Worm (Caenorhabditis elegans) whole organism, L4/young adult: ENCODE data around the gene Y67D8C.2.

Source experiments
- W03F9.2 ChIP-seq: fragments of 150-350 bp; optimal IDR thresholded peaks from 2 replicates; lab custom pipeline; 2014; ENCODE audit warnings: missing biosample characterization, missing genetic modification characterization
- dao-5 ChIP-seq: sonication (generic microtip); optimal IDR thresholded peaks from 2 replicates; lab custom pipeline; 2016; ENCODE audit warnings: missing genotype, missing genetic modification characterization, moderate library complexity, missing compliant biosample characterization
- him-1 ChIP-seq: sonication (generic microtip); optimal IDR thresholded peaks from 2 replicates; lab custom pipeline; 2016; ENCODE audit warnings: missing genotype, missing genetic modification reagents, missing genetic modification characterization, missing compliant biosample characterization

The Y67D8C.2 gene

ce11 chrIV:3071997-3072396 lies at the start of gene Y67D8C.2:
Gene Y67D8C.2, plus strand, starts transcription at chrIV:3072297.
- no peak for TF ChIP-seq him-1 (tag; lab: Kevin White, UChicago)
- TF ChIP-seq dao-5 (tag; lab: Kevin White, UChicago) = no peak
- no peak for TF ChIP-seq W03F9.2

- no peak for TF ChIP-seq W03F9.2
- TF ChIP-seq dao-5 (tag; lab: Kevin White, UChicago) = no peak
- no peak for TF ChIP-seq him-1 (tag; lab: Kevin White, UChicago)
These were observed 46.1 kb upstream of the Y67D8C.2 start for ce11 chrIV:3025874-3026609.

DNA sequence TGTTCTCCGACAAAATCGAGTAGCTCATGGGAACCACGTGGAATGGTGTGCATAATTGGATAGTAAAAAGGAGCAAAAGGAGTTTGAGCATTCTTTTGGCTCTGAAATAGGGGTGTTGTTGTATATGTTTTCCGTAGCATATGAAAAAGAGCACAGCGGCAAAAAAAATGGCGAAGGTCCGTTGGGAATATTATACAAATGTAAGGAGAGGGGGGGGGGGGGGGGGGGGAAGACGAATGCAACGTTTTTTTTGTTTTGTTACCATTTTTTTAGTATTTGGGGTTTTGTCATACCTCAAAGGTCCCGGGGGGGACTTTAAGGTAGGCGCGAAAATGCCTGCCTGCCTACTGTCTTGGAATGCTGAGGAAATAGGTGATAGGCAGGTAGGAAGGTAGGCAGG lies 43.3 kb upstream of the Y67D8C.2 start, which contains the start of gene ndnf-1:
Gene ndnf-1, minus strand, starts transcription at position 101 of the 400 bp plus-strand sequence.
- TF ChIP-seq W03F9.2 (no peak), him-1 (tag; lab: Kevin White, UChicago) (no peak), dao-5 (tag; lab: Kevin White, UChicago) (no peak)

DNA sequence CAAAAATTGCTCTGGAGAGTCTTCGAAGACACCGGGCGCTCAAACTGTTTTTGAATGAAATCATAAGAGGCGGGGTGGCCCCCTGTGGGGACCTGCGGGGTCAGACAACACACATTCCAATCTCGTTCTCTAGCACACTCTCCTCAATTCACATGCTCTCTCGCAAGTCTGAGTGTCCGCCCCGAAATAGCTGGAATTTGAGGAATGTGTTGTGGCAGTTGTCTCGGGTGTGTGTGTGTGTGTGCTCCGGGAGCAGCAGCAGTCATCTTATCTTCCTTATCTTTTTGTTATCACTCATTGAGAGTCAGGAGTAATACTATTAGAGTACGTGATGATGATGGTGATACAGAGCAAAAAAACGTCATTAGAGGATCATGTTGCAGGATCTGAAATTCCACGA lies 42.2 kb upstream of the Y67D8C.2 start:
- TF ChIP-seq W03F9.2 = no peak
- no peak for TF ChIP-seq him-1 (tag; lab: Kevin White, UChicago)
- TF ChIP-seq dao-5 (tag; lab: Kevin White, UChicago) = no peak

DNA sequence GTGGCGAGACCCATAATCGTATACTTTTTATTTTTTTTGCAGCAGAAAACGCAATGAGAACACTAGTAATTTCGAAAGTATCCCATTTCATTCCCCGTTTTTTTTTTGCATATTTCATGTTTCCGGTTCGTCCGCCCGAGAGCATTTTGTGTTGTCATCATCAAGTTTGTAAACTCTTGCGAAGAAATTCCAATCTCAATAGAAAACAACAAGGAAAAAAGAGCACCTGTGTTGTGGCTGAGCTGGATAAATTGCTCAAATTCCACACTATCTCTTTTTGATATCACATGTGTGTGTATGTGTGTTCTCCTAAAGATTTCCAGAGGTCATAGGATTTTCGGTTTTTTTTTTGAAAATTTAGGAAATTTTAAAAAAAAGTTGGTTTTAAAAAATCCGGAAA lies 40.1 kb upstream of the Y67D8C.2 start:
- TF ChIP-seq W03F9.2 (no peak), dao-5 (tag; lab: Kevin White, UChicago) (no peak), him-1 (tag; lab: Kevin White, UChicago) (no peak)

DNA sequence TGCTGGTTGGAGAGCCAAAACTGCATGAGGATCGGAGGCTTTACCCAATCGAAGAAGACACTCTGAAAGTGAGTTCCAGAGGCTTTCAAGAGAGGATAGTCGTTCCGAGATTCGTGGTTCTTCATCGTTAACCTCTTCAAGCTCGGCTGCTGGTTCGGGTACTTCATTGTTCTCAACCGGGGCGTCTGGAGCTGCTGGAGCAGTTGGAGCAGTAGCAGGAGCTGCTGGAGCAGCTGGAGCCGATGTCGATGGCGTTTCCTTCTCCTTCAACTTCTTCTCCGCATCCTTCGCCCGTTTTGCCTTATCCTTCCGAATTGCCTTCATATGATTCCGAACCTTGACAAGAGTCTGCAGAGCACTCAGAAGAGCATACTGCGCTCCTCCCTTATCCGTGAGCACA lies 36.7 kb upstream of the Y67D8C.2 start:
- TF ChIP-seq W03F9.2 = no peak
- TF ChIP-seq him-1 (tag; lab: Kevin White, UChicago) = no peak
- no peak for TF ChIP-seq dao-5 (tag; lab: Kevin White, UChicago)

DNA sequence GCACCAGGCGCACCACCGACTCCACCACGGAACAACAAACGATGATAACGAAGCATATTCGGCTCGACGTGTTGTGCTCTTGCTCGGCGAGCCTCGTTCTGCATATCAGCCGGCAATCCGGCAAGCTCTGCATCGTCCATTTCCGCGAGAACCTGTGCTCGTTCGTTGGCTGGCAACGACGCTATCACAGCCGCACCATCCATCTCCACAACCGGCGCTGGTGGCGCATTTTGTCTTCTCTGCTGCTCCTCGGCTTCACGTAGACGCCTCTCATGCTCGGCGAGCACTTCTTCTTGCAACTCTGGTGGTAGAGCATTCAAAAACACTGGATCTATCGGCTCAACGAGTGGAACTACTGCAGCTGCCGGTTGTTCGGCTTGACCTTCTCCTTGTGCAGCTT lies 34.2 kb upstream of the Y67D8C.2 start:
- no peak for TF ChIP-seq dao-5 (tag; lab: Kevin White, UChicago)
- no peak for TF ChIP-seq him-1 (tag; lab: Kevin White, UChicago)
- TF ChIP-seq W03F9.2 = no peak

DNA sequence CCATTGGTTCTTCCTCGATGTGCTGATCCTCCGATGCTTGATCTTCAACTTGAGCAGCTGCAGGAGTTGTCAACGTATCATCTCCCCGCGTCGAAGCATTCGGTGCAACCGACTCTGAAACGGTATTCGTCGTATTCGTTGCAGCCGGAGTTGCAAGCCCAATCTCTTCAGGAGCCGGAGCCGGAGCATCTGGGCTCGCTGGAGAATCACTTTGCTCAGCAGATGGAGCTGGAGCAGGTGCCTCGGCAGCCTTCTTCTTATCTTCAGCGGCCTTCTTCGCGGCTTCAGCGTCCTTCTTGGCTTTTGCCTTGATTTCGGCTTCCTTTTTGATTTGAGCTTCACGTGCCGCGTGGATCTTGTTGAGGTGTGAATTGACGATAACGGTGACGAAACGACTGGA lies 33.4 kb upstream of the Y67D8C.2 start:
- TF ChIP-seq dao-5 (tag; lab: Kevin White, UChicago) = no peak
- TF ChIP-seq him-1 (tag; lab: Kevin White, UChicago) = no peak
- TF ChIP-seq W03F9.2 = no peak

DNA sequence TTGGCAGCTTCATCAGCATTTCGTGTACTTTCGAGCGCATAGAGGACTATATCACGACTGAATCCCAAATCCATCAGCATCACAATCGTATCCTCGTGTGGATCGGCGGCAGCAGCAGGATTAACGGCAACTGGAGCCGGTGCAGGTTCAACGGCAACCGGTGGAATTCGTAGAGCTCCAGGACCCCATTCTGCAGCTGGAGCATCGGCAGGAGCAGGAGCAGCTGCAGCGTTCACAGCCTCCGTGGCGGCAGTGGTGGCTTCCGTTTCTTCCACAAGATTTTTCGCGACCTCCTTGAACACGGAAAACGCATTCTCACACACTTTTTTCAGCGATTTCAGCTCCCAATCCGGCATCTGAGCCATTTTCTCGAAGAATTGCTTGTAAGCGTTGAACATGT lies 27.9 kb upstream of the Y67D8C.2 start:
- no peak for TF ChIP-seq W03F9.2
- no peak for TF ChIP-seq him-1 (tag; lab: Kevin White, UChicago)
- no peak for TF ChIP-seq dao-5 (tag; lab: Kevin White, UChicago)

ce11 chrIV:3046009-3046408 lies 26.1 kb upstream of the Y67D8C.2 start:
- TF ChIP-seq dao-5 (tag; lab: Kevin White, UChicago) (no peak), him-1 (tag; lab: Kevin White, UChicago) (no peak), W03F9.2 (no peak)

- TF ChIP-seq him-1 (tag; lab: Kevin White, UChicago) = no peak
- no peak for TF ChIP-seq W03F9.2
- no peak for TF ChIP-seq dao-5 (tag; lab: Kevin White, UChicago)
These were observed 25.2 kb upstream of the Y67D8C.2 start for ce11 chrIV:3046889-3047288.

DNA sequence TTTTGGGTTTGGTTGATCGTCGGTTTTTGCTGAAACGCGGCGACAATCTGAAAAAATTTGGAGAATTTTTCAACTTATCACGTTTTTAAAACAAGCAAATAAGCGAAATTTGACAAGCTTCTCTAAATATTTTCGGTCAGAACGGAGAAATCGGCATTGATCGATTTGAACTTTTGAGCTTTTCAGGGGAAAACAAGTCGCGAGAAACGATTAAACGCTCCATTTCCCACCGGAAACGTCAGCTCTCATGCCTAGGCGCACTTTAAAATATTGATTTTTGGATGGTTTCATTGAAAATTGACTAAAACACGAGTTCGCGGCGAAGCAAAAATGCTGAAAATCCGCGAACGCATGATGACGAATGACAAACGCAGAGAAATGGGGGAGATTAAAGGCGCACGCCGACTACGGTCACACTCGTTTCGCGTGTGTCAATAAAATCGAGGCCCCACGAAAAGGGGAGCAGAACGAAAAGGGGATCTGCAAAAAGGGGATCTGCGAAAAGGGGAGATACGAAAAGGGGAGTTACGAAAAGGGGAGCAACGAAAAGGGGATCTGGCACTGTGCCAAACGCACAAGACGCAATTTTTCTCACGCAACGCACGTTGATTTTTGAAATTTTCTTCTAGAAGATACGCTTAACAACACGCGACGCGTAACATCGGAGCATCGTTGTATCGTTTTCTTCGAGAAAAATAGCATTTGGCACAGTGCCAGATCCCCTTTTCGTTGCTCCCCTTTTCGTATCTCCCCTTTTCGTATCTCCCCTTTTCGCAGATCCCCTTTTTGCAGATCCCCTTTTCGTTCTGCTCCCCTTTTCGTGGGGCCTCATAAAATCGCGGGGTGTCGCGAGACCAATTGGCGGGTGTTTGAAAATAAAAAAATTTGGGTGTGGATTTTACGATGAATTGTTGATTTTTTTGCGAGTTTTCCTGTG lies 21.8 kb upstream of the Y67D8C.2 start, which contains the start of gene eel-1:
Gene eel-1, minus strand, starts transcription at position 51 of the 937 bp plus-strand sequence.
- TF ChIP-seq W03F9.2 (peak; percentile 72), dao-5 (tag; lab: Kevin White, UChicago) (peak; percentile 3), him-1 (tag; lab: Kevin White, UChicago) (peak; percentile 85)

DNA sequence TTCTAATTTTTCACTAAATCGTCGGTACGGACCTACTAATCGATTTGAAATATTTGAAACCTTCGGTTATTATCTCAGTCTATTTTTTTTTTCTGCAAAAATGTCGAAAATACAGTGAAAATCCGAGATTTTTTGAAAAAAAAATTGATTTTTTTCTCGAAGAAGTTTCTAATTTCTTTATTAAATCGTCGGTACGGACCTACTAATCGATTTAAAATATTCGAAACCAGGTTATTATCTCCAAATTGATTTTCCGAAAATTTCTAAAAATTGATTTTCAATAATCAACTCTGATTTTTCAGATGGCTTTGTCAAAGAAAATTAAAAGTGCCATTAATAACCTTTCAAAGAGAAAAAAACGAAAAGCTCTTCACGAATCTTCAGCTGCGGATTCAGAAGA lies 18.7 kb upstream of the Y67D8C.2 start, which contains the start of gene ivph-3:
Gene ivph-3, plus strand, starts transcription at position 301 of the 400 bp plus-strand sequence.
- TF ChIP-seq W03F9.2 = no peak

ce11 chrIV:3055320-3055719 lies 16.8 kb upstream of the Y67D8C.2 start:
- no peak for TF ChIP-seq him-1 (tag; lab: Kevin White, UChicago)
- no peak for TF ChIP-seq dao-5 (tag; lab: Kevin White, UChicago)
- TF ChIP-seq W03F9.2 = no peak
